Worm (Caenorhabditis elegans) whole organism, early embryonic: ENCODE results near the gene irld-18.

Source experiments
- B0310.2 ChIP-seq: sonication (generic microtip); optimal IDR thresholded peaks from 2 replicates; lab custom pipeline; 2016; ENCODE audit warnings: mild to moderate bottlenecking, missing genetic modification characterization, missing compliant biosample characterization
- F13C5.2 ChIP-seq: sonication (generic microtip); optimal IDR thresholded peaks from 2 replicates; lab custom pipeline; 2017; ENCODE audit warnings: mild to moderate bottlenecking, missing genetic modification characterization, inconsistent platforms, missing compliant biosample characterization
- aly-1 ChIP-seq: sonication (generic microtip); optimal IDR thresholded peaks from 2 replicates; lab custom pipeline; 2016; ENCODE audit warnings: missing genetic modification characterization, missing compliant biosample characterization
- ama-1 ChIP-seq: fragments of 150-350 bp; optimal IDR thresholded peaks from 2 replicates; lab custom pipeline; 2014
- ceh-13 ChIP-seq: fragments of 200-800 bp; sonication (Bioruptor generic); optimal IDR thresholded peaks from 2 replicates; lab custom pipeline; 2018; ENCODE audit warnings: mild to moderate bottlenecking, missing genetic modification characterization, missing compliant biosample characterization
- ceh-36 ChIP-seq: sonication (generic microtip); optimal IDR thresholded peaks from 2 replicates; lab custom pipeline; 2016; ENCODE audit warnings: missing genetic modification characterization, inconsistent platforms, missing compliant biosample characterization
- ets-7 ChIP-seq: sonication (generic microtip); optimal IDR thresholded peaks from 2 replicates; lab custom pipeline; 2016; ENCODE audit warnings: missing genotype, missing genetic modification characterization, missing compliant biosample characterization
- flt-1 ChIP-seq: fragments of 200-800 bp; sonication (Bioruptor generic); IDR thresholded peaks from 2 replicates; pipeline ENCODE4 v1.3.6; 2022; ENCODE audit warnings: missing genetic modification characterization, missing compliant biosample characterization
- hmbx-1 ChIP-seq: sonication (generic microtip); optimal IDR thresholded peaks from 2 replicates; lab custom pipeline; 2016; ENCODE audit warnings: mild to moderate bottlenecking, missing genetic modification characterization, missing compliant biosample characterization
- hmg-4 ChIP-seq: fragments of 200-800 bp; sonication (Bioruptor generic); optimal IDR thresholded peaks from 2 replicates; lab custom pipeline; 2018; ENCODE audit warnings: mild to moderate bottlenecking, missing genetic modification characterization, missing compliant biosample characterization
- hnd-1 ChIP-seq: sonication (generic microtip); optimal IDR thresholded peaks from 2 replicates; lab custom pipeline; 2016; ENCODE audit warnings: missing genetic modification characterization, missing compliant biosample characterization
- pes-1 ChIP-seq: fragments of 200-800 bp; sonication (Bioruptor generic); IDR thresholded peaks from 2 replicates; pipeline ENCODE4 v1.3.6; 2022; ENCODE audit warnings: missing genetic modification reagents, missing genetic modification characterization, missing compliant biosample characterization
- scrt-1 ChIP-seq: fragments of 200-800 bp; sonication (Bioruptor generic); IDR thresholded peaks from 2 replicates; pipeline ENCODE4 v1.3.6; 2022; ENCODE audit warnings: missing genetic modification characterization, missing compliant biosample characterization
- sea-1 ChIP-seq: fragments of 200-800 bp; sonication (Bioruptor generic); conservative IDR thresholded peaks from 2 replicates; pipeline ENCODE4 v1.3.6; 2022; ENCODE audit warnings: missing genetic modification characterization, missing compliant biosample characterization
- tbx-11 ChIP-seq: fragments of 200-800 bp; sonication (Bioruptor generic); IDR thresholded peaks from 2 replicates; pipeline ENCODE4 v1.3.6; 2022; ENCODE audit warnings: missing genetic modification characterization, missing compliant biosample characterization
- tbx-37 ChIP-seq: fragments of 200-800 bp; sonication (Bioruptor generic); conservative IDR thresholded peaks from 2 replicates; pipeline ENCODE4 v1.3.6; 2022; ENCODE audit warnings: missing genetic modification reagents, missing genetic modification characterization, missing compliant biosample characterization
- tra-4 ChIP-seq: sonication (generic microtip); optimal IDR thresholded peaks from 2 replicates; lab custom pipeline; 2017; ENCODE audit warnings: missing genetic modification characterization, missing compliant biosample characterization

The irld-18 gene

DNA sequence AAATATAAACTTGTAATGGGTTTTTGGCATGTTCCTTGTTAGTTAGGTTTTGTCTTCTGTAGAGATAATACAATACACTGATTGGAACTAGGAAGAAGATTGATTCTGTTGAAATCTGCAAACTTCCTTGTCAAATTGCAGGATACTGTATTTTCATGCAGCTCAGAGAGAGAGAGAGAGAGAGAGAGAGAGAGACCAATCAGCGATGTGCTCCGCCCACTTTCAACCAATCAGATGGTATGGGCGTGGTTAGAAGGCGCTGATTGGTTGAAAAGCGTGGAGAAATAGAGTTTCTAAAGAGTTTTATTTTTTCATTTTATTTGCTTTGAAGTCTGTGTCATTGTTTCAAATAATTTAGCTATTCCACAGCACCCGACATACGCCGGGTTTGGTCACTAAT is 33.5 kb downstream of the irld-18 start:
- no peak for TF ChIP-seq scrt-1 (GFP tag; lab: Robert Waterston, UW)
- no peak for TF ChIP-seq aly-1 (tag; lab: Kevin White, UChicago)
- TF ChIP-seq hmg-4, result no peak
- no peak for TF ChIP-seq hnd-1 (tag; lab: Kevin White, UChicago)
- no peak for TF ChIP-seq hmbx-1 (tag; lab: Kevin White, UChicago)
- no peak for TF ChIP-seq flt-1 (GFP tag; lab: Robert Waterston, UW)

ce11 chrIV:14542517-14542916 is 38.3 kb downstream of the irld-18 start, which contains the start of gene pals-29:
pals-29 (minus strand) TSS chrIV:14542617.
- TF ChIP-seq tbx-37 (GFP tag; lab: Robert Waterston, UW) (no peak), pes-1 (GFP tag; lab: Robert Waterston, UW) (no peak), hmbx-1 (tag; lab: Kevin White, UChicago) (no peak), sea-1 (GFP tag; lab: Robert Waterston, UW) (no peak), hnd-1 (tag; lab: Kevin White, UChicago) (no peak), tbx-11 (GFP tag; lab: Robert Waterston, UW) (no peak), scrt-1 (GFP tag; lab: Robert Waterston, UW) (no peak), aly-1 (tag; lab: Kevin White, UChicago) (no peak), tra-4 (tag; lab: Kevin White, UChicago) (no peak), ceh-36 (tag; lab: Kevin White, UChicago) (no peak), ama-1 (lab: Kevin White, UChicago) (no peak), ets-7 (tag; lab: Kevin White, UChicago) (no peak), flt-1 (GFP tag; lab: Robert Waterston, UW) (no peak), B0310.2 (tag; lab: Kevin White, UChicago) (no peak), ceh-13 (no peak), F13C5.2 (no peak), hmg-4 (no peak)

- TF ChIP-seq F13C5.2, result no peak
- TF ChIP-seq aly-1 (tag; lab: Kevin White, UChicago), result no peak
- TF ChIP-seq hmg-4, result no peak
- no peak for TF ChIP-seq scrt-1 (GFP tag; lab: Robert Waterston, UW)
- TF ChIP-seq ama-1 (lab: Kevin White, UChicago), result no peak
- TF ChIP-seq ceh-13, result no peak
- no peak for TF ChIP-seq flt-1 (GFP tag; lab: Robert Waterston, UW)
These were observed 43.9 kb downstream of the irld-18 start, which contains the start of gene T27E7.5 for ce11 chrIV:14536911-14537310. T27E7.5 (plus strand) TSS chrIV:14537163.

ce11 chrIV:14534967-14535366 is 45.9 kb downstream of the irld-18 start, which contains the start of gene T27E7.4:
T27E7.4 (minus strand) TSS chrIV:14535067.
- TF ChIP-seq hnd-1 (tag; lab: Kevin White, UChicago) (no peak), tra-4 (tag; lab: Kevin White, UChicago) (no peak)

ce11 chrIV:14532366-14532765 is 48.5 kb downstream of the irld-18 start:
- no peak for TF ChIP-seq hmbx-1 (tag; lab: Kevin White, UChicago)
- no peak for TF ChIP-seq scrt-1 (GFP tag; lab: Robert Waterston, UW)
- no peak for TF ChIP-seq hmg-4
- TF ChIP-seq pes-1 (GFP tag; lab: Robert Waterston, UW), result no peak
- TF ChIP-seq F13C5.2, result no peak
- no peak for TF ChIP-seq hnd-1 (tag; lab: Kevin White, UChicago)

ce11 chrIV:14530031-14530430 is 50.8 kb downstream of the irld-18 start:
- TF ChIP-seq aly-1 (tag; lab: Kevin White, UChicago), result no peak
- no peak for TF ChIP-seq hmg-4
- TF ChIP-seq sea-1 (GFP tag; lab: Robert Waterston, UW), result no peak
- TF ChIP-seq tbx-37 (GFP tag; lab: Robert Waterston, UW), result no peak
- TF ChIP-seq tbx-11 (GFP tag; lab: Robert Waterston, UW), result no peak
- no peak for TF ChIP-seq hnd-1 (tag; lab: Kevin White, UChicago)
- no peak for TF ChIP-seq scrt-1 (GFP tag; lab: Robert Waterston, UW)
- TF ChIP-seq B0310.2 (tag; lab: Kevin White, UChicago), result no peak
- TF ChIP-seq ama-1 (lab: Kevin White, UChicago), result no peak
- TF ChIP-seq pes-1 (GFP tag; lab: Robert Waterston, UW), result no peak
- TF ChIP-seq ceh-13, result no peak
- no peak for TF ChIP-seq ceh-36 (tag; lab: Kevin White, UChicago)
